Worm (Caenorhabditis elegans) whole organism, L1 larva: ENCODE measurements around the gene clc-11.

Experiments
- blmp-1 ChIP-seq: fragments of 150-350 bp; optimal IDR thresholded peaks from 2 replicates; lab custom pipeline; 2014; ENCODE audit warnings: missing biosample characterization, missing genetic modification characterization
- ceh-88 ChIP-seq: fragments of 200-800 bp; sonication (Bioruptor generic); IDR thresholded peaks from 2 replicates; pipeline ENCODE4 v1.3.6; 2022; ENCODE audit warnings: missing genetic modification characterization, missing compliant biosample characterization
- dpl-1 ChIP-seq, 3 experiments: fragments of 150-350 bp in 2 of 3; sonication (generic microtip) in 1 of 3; optimal IDR thresholded peaks; 2 replicates each; lab custom pipeline; 2014 to 2017; ENCODE audit warnings: missing biosample characterization in 3 of 3, missing genetic modification characterization in 3 of 3, missing genetic modification reagents in 3 of 3
- fos-1 ChIP-seq: fragments of 150-350 bp; optimal IDR thresholded peaks from 2 replicates; lab custom pipeline; 2014; ENCODE audit warnings: missing biosample characterization, missing genetic modification characterization
- lin-39 ChIP-seq: fragments of 150-350 bp; optimal IDR thresholded peaks from 2 replicates; lab custom pipeline; 2014; ENCODE audit warnings: missing biosample characterization, missing genetic modification reagents, missing genetic modification characterization
- ztf-11 ChIP-seq, 2 experiments: sonication (generic microtip); optimal IDR thresholded peaks; 2 replicates each; lab custom pipeline; 2016 to 2017; ENCODE audit warnings: missing genetic modification characterization in 2 of 2, missing biosample characterization in 1 of 2, missing compliant biosample characterization in 1 of 2
- ztf-4 ChIP-seq: fragments of 150-350 bp; optimal IDR thresholded peaks from 2 replicates; lab custom pipeline; 2014; ENCODE audit warnings: missing biosample characterization, missing genetic modification characterization

ce11 chrV:16169026-16169425 lies 29.6 kb upstream of the clc-11 start, which contains the start of gene str-111:
- TF ChIP-seq dpl-1 (GFP tag; optimal IDR thresholded peaks at IDR 0.05; lab: Kevin White, UChicago) (no peak), ztf-4 (tag; lab: Kevin White, UChicago) (no peak), ceh-88 (GFP tag; lab: Robert Waterston, UW) (no peak), lin-39 (tag; lab: Kevin White, UChicago) (no peak), fos-1 (tag; lab: Kevin White, UChicago) (no peak), ztf-11 (tag; optimal IDR thresholded peaks at IDR 0.05; lab: Kevin White, UChicago) (no peak), blmp-1 (tag; lab: Kevin White, UChicago) (no peak)
